Worm (Caenorhabditis elegans) whole organism, young adult: ENCODE measurements around the gene marg-1.

ENCODE experiments used
- F10E7.11 ChIP-seq: sonication (generic microtip); optimal IDR thresholded peaks from 2 replicates; lab custom pipeline; 2017; ENCODE audit warnings: mild to moderate bottlenecking, missing genetic modification characterization, moderate library complexity, missing compliant biosample characterization
- attf-5 ChIP-seq: fragments of 200-800 bp; sonication (Bioruptor generic); optimal IDR thresholded peaks from 2 replicates; lab custom pipeline; 2018; ENCODE audit warnings: mild to moderate bottlenecking, missing genetic modification characterization, missing compliant biosample characterization
- lin-35 ChIP-seq, 3 experiments: fragments of 150-350 bp in 2 of 3; sonication (generic microtip) in 1 of 3; optimal IDR thresholded peaks; 2 replicates each; lab custom pipeline; 2014 to 2018; ENCODE audit warnings: missing biosample characterization in 3 of 3, missing genetic modification characterization in 3 of 3, missing genetic modification reagents in 3 of 3
- unc-62 ChIP-seq: fragments of 150-350 bp; optimal IDR thresholded peaks from 2 replicates; lab custom pipeline; 2014; ENCODE audit warnings: missing biosample characterization, missing genetic modification reagents, missing genetic modification characterization
- ztf-6 ChIP-seq: fragments of 200-800 bp; sonication (Bioruptor generic); IDR thresholded peaks from 2 replicates; pipeline ENCODE4 v1.3.6; 2022; ENCODE audit warnings: missing genetic modification reagents, missing genetic modification characterization, missing compliant biosample characterization

- TF ChIP-seq F10E7.11 (tag; lab: Kevin White, UChicago) (no peak), lin-35 (GFP tag; optimal IDR thresholded peaks at IDR 0.05; lab: Kevin White, UChicago) (no peak), attf-5 (no peak), unc-62 (GFP tag; lab: Kevin White, UChicago) (no peak), ztf-6 (GFP tag; lab: Robert Waterston, UW) (no peak)
These were observed 47.8 kb upstream of the marg-1 start for ce11 chrX:3828598-3829204.
